Worm (Caenorhabditis elegans): ENCODE data around the gene nlp-52.

ce11 chrIII:793595-793994 lies 32.0 kb downstream of the nlp-52 start, which contains the start of gene snt-2:
- no peak for TF ChIP-seq sox-4 (tag; optimal IDR thresholded peaks at IDR 0.05)
- TF ChIP-seq lsy-2 (tag; optimal IDR thresholded peaks at IDR 0.05), result peak; percentile 99
- no peak for TF ChIP-seq hlh-4 (tag; optimal IDR thresholded peaks at IDR 0.05)
- peak; percentile 79 to 89 for TF ChIP-seq lin-35 (GFP tag; optimal IDR thresholded peaks at IDR 0.05)
- TF ChIP-seq nhr-28 (tag; optimal IDR thresholded peaks at IDR 0.05), result no peak
- TF ChIP-seq aly-2 (tag; optimal IDR thresholded peaks at IDR 0.05), result peak; percentile 19
- TF ChIP-seq vab-15 (tag; optimal IDR thresholded peaks at IDR 0.05), result peak; percentile 24
- TF ChIP-seq nhr-237 (tag; optimal IDR thresholded peaks at IDR 0.05), result peak; percentile 36
- TF ChIP-seq unc-86 (tag; optimal IDR thresholded peaks at IDR 0.05), result peak; percentile 72
- peak; percentile 82 for TF ChIP-seq tbx-2 (tag; optimal IDR thresholded peaks at IDR 0.05)
- peak in 1 of 2 experiments; percentile 3 for TF ChIP-seq ztf-11 (tag; optimal IDR thresholded peaks at IDR 0.05)
